Worm (Caenorhabditis elegans) whole organism, L1 larva: ENCODE results near the gene ZK131.11.

Source experiments
- ama-1 ChIP-seq: fragments of 150-350 bp; optimal IDR thresholded peaks from 2 replicates; lab custom pipeline; 2014
- ces-1 ChIP-seq: fragments of 150-350 bp; optimal IDR thresholded peaks from 2 replicates; lab custom pipeline; 2014; ENCODE audit warnings: missing biosample characterization, missing genetic modification reagents, missing genetic modification characterization
- dpl-1 ChIP-seq, 3 experiments: fragments of 150-350 bp in 2 of 3; sonication (generic microtip) in 1 of 3; optimal IDR thresholded peaks; 2 replicates each; lab custom pipeline; 2014 to 2017; ENCODE audit warnings: missing biosample characterization in 3 of 3, missing genetic modification characterization in 3 of 3, missing genetic modification reagents in 3 of 3
- elt-3 ChIP-seq, 6 experiments: fragments of 150-350 bp in 1 of 6; sonication (generic microtip); optimal IDR thresholded peaks; 2 replicates each; lab custom pipeline; 2017 to 2018; ENCODE audit warnings: missing biosample characterization in 6 of 6, missing genetic modification characterization in 6 of 6, inconsistent platforms in 1 of 6
- hpl-2 ChIP-seq: fragments of 150-350 bp; optimal IDR thresholded peaks from 2 replicates; lab custom pipeline; 2014; ENCODE audit warnings: missing biosample characterization, missing genetic modification reagents, missing genetic modification characterization
- jun-1 ChIP-seq: fragments of 150-350 bp; optimal IDR thresholded peaks from 2 replicates; lab custom pipeline; 2014; ENCODE audit warnings: missing biosample characterization, missing genetic modification reagents, missing genetic modification characterization
- lin-13 ChIP-seq: fragments of 150-350 bp; optimal IDR thresholded peaks from 2 replicates; lab custom pipeline; 2014; ENCODE audit warnings: missing biosample characterization, missing genetic modification reagents, missing genetic modification characterization
- skn-1 ChIP-seq: fragments of 150-350 bp; optimal IDR thresholded peaks from 2 replicates; lab custom pipeline; 2014; ENCODE audit warnings: missing biosample characterization, missing genetic modification characterization
- sox-4 ChIP-seq: sonication (generic microtip); optimal IDR thresholded peaks from 2 replicates; lab custom pipeline; 2016; ENCODE audit warnings: missing genetic modification characterization, missing compliant biosample characterization

ce11 chrII:13855352-13855751 lies 63.3 kb downstream of the ZK131.11 start:
- TF ChIP-seq hpl-2 (GFP tag; lab: Kevin White, UChicago), result no peak
- TF ChIP-seq ama-1 (lab: Kevin White, UChicago), result no peak
- TF ChIP-seq jun-1 (tag; lab: Kevin White, UChicago), result no peak
- TF ChIP-seq ces-1 (GFP tag; lab: Kevin White, UChicago), result no peak
- TF ChIP-seq lin-13 (GFP tag; lab: Kevin White, UChicago), result no peak
- no peak for TF ChIP-seq dpl-1 (GFP tag; optimal IDR thresholded peaks at IDR 0.05; lab: Kevin White, UChicago)
- TF ChIP-seq elt-3 (tag; optimal IDR thresholded peaks at IDR 0.05; lab: Kevin White, UChicago), result no peak
- TF ChIP-seq skn-1, result no peak
- no peak for TF ChIP-seq sox-4 (tag; lab: Kevin White, UChicago)
